Worm (Caenorhabditis elegans): ENCODE measurements around the gene T27D12.6.

DNA sequence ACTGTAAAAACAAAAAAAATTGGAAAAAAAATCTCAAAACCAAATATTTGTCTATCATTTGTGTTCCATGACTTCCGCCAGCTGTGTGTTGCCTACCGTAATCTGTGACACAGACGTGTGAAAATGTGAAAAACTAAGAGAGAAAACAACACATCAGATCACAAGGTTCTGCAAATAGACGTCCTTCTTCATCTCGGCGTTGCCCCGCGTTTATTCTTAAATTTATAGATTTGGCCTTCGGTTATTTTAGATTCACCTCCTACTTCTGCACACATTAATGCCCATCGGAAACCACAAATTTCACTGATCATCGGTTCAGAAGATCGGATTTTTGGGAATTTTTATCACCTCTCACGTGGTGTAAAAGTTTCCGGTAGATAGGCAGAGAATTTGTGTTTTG, 3.8 kb downstream of the T27D12.6 start:
- TF ChIP-seq him-1 (tag; optimal IDR thresholded peaks at IDR 0.05) (no peak), dao-5 (tag; optimal IDR thresholded peaks at IDR 0.05) (no peak)
